Worm (Caenorhabditis elegans): Measurements from ENCODE around the gene C15B12.9.
A peak's percentile ranks its signal among the peaks of the same experiment; 100 is the strongest.

The C15B12.9 gene

DNA sequence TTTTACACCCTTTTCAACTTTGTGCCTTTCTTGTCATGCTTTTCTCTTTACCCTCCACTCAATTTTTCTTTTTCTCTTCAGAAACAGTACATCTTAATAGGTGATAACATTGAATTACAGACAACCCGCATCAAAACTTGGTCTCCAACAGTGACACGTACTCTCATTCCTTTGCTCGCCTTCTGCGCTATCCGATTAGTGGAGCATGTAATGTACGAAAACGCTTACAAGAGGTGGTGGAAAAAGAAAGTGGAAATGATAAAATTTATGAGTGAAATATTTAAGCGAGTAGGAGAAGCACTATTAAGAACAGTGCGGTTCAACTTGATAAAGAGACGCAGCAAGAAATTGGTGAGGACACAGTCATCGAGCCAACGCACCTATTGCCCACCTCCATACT lies 12.0 kb upstream of the C15B12.9 start, which contains the start of gene pept-1 (continued):
- TF ChIP-seq lin-15B (tag; optimal IDR thresholded peaks at IDR 0.05) (no peak), skn-1 (tag; optimal IDR thresholded peaks at IDR 0.05) (no peak), unc-62 (GFP tag; optimal IDR thresholded peaks at IDR 0.05) (no peak), nhr-20 (tag; optimal IDR thresholded peaks at IDR 0.05) (peak; percentile 21), unc-130 (tag; optimal IDR thresholded peaks at IDR 0.05) (no peak), unc-30 (tag; optimal IDR thresholded peaks at IDR 0.05) (no peak), lin-35 (GFP tag; optimal IDR thresholded peaks at IDR 0.05) (peak in 1 of 2 experiments; percentile 44), zag-1 (tag; optimal IDR thresholded peaks at IDR 0.05) (no peak), pag-3 (tag; optimal IDR thresholded peaks at IDR 0.05; ENCODE audit: borderline replicate concordance, insufficient read depth) (no peak), egl-27 (tag; optimal IDR thresholded peaks at IDR 0.05) (no peak), tlp-1 (tag; optimal IDR thresholded peaks at IDR 0.05) (no peak), hlh-4 (tag; optimal IDR thresholded peaks at IDR 0.05) (no peak), nhr-19 (GFP tag; conservative IDR thresholded peaks at IDR 0.05) (no peak), grh-1 (GFP tag; IDR thresholded peaks at IDR 0.05) (no peak), nhr-47 (tag; optimal IDR thresholded peaks at IDR 0.05) (no peak), ets-5 (GFP tag; IDR thresholded peaks at IDR 0.05) (no peak), isw-1 (GFP tag; IDR thresholded peaks at IDR 0.05) (no peak)

DNA sequence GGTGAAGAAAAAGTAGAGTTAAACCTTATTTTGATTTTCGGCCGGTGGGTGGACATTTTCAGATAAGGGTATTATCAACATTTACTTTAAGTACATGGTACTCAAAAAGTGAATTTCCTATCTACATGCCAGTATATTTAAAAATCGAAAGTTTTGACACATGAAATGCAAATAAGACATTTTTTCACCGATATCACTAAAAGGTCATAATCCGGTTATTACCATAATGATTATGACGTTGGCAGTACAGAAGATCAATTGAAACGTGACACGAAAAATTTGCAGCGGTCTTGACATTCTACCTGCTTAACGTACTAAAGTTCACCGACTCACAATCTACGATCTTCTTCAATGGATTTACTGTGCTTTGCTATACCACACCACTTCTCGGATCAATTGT lies 10.6 kb upstream of the C15B12.9 start:
- no peak for TF ChIP-seq vab-15 (tag; optimal IDR thresholded peaks at IDR 0.05)
- peak; percentile 60 for TF ChIP-seq elt-2 (tag; optimal IDR thresholded peaks at IDR 0.05)

DNA sequence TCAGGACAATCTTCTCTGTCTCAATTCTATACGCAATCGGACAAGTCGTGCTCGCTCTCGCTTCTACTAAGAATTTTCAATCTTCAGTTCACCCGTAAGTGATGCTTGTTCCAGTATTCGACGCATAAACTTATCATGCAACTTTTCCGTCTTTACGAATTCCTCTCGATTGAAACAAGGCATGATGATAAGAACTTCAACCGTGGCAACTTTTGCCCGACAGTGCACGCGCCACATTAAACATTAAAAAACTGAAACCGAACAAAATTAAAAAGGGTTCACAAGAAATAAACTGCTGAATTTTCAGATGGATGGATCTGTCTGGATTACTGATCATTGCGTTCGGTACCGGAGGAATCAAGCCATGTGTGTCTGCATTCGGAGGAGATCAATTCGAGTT lies 10.1 kb upstream of the C15B12.9 start:
- no peak for TF ChIP-seq tbx-2 (tag; optimal IDR thresholded peaks at IDR 0.05)
- no peak for TF ChIP-seq ceh-8 (GFP tag; optimal IDR thresholded peaks at IDR 0.05)
- TF ChIP-seq nhr-19 (GFP tag; conservative IDR thresholded peaks at IDR 0.05) = no peak
- no peak for TF ChIP-seq lsy-2 (tag; optimal IDR thresholded peaks at IDR 0.05)
- TF ChIP-seq nhr-237 (tag; optimal IDR thresholded peaks at IDR 0.05) = no peak
- TF ChIP-seq nhr-47 (tag; optimal IDR thresholded peaks at IDR 0.05) = no peak
- TF ChIP-seq nhr-20 (tag; optimal IDR thresholded peaks at IDR 0.05) = no peak
- TF ChIP-seq nhr-12 (tag; optimal IDR thresholded peaks at IDR 0.05) = no peak
- TF ChIP-seq Y116A8C.19 (tag; optimal IDR thresholded peaks at IDR 0.05; ENCODE audit: borderline replicate concordance) = no peak
- TF ChIP-seq snu-23 (GFP tag; optimal IDR thresholded peaks at IDR 0.05) = no peak
- no peak for TF ChIP-seq unc-130 (tag; optimal IDR thresholded peaks at IDR 0.05)
- TF ChIP-seq tlp-1 (tag; optimal IDR thresholded peaks at IDR 0.05) = no peak

DNA sequence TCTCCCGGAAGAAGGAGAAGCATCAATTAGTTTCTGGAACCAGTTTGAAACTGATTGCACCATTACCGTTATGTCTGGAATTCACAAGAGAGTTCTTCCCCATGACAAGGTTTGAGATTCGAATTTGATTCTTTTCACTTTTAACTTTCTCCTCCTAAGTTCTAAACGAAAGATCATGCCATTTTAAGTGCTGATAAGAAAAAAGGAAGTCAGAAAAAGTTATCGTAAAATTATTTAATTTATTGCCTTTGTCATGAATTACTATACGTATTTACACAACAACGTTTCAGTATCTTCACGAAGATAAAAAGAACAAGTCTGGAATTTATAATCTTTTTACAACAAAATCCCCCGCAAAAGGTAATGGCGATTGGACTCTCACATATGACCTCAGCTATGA lies 8.5 kb upstream of the C15B12.9 start:
- TF ChIP-seq lin-39 (tag; optimal IDR thresholded peaks at IDR 0.05) (no peak), mdl-1 (tag; optimal IDR thresholded peaks at IDR 0.05) (no peak), irx-1 (tag; optimal IDR thresholded peaks at IDR 0.05) (no peak), elt-3 (tag; optimal IDR thresholded peaks at IDR 0.05) (no peak), hlh-4 (tag; optimal IDR thresholded peaks at IDR 0.05) (no peak), fkh-8 (tag; optimal IDR thresholded peaks at IDR 0.05) (no peak), grh-1 (GFP tag; IDR thresholded peaks at IDR 0.05) (no peak), xbp-1 (tag; optimal IDR thresholded peaks at IDR 0.05) (no peak), ztf-11 (tag; optimal IDR thresholded peaks at IDR 0.05) (no peak), Y116A8C.19 (tag; optimal IDR thresholded peaks at IDR 0.05; ENCODE audit: borderline replicate concordance) (no peak), pag-3 (tag; optimal IDR thresholded peaks at IDR 0.05; ENCODE audit: borderline replicate concordance, insufficient read depth) (no peak), nhr-77 (tag; optimal IDR thresholded peaks at IDR 0.05) (no peak)

DNA sequence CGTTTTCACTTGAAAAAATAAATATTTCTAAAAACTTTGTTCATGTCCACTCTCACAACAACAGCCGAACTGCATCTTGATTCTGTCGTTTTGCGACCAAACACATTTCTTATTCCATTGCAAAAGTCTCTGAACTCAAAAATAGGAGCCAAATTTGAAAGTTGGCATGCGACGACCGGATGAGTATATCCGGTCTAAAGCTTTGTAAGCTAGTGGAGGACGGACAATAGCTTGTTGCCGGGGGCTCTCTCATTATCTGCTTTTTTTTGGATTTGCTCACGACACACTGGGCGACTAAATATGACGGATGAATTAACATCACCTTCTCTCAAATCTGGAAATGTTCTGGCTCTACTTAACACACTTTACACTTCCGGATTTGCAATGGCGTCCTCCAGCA lies 6.9 kb upstream of the C15B12.9 start, which contains the start of gene K04E7.1:
Gene K04E7.1 (plus strand): TSS at position 301 of the 400 bp plus-strand sequence.
- TF ChIP-seq ets-5 (GFP tag; IDR thresholded peaks at IDR 0.05) (no peak), ceh-90 (tag; optimal IDR thresholded peaks at IDR 0.05) (no peak), zag-1 (tag; optimal IDR thresholded peaks at IDR 0.05) (no peak), unc-130 (tag; optimal IDR thresholded peaks at IDR 0.05) (no peak), pqm-1 (tag; optimal IDR thresholded peaks at IDR 0.05) (no peak), lsy-2 (tag; optimal IDR thresholded peaks at IDR 0.05) (no peak), efl-1 (optimal IDR thresholded peaks at IDR 0.05) (no peak), efl-1 (GFP tag; optimal IDR thresholded peaks at IDR 0.05 in 1 of 2) (no peak), lin-14 (GFP tag; optimal IDR thresholded peaks at IDR 0.05) (no peak), C16A3.4 (tag; optimal IDR thresholded peaks at IDR 0.05) (no peak), lir-3 (tag; optimal IDR thresholded peaks at IDR 0.05; ENCODE audit: poor library complexity) (no peak), xbp-1 (tag; optimal IDR thresholded peaks at IDR 0.05) (no peak), isw-1 (GFP tag; IDR thresholded peaks at IDR 0.05) (no peak), Y116A8C.19 (tag; optimal IDR thresholded peaks at IDR 0.05; ENCODE audit: borderline replicate concordance) (no peak), nhr-28 (tag; optimal IDR thresholded peaks at IDR 0.05) (no peak), vab-15 (tag; optimal IDR thresholded peaks at IDR 0.05) (no peak), ama-1 (optimal IDR thresholded peaks at IDR 0.05) (no peak)
